Worm (Caenorhabditis elegans) whole organism, L2 larva: ENCODE data around the gene F15D4.6.

Source experiments
- aly-2 ChIP-seq: fragments of 150-350 bp; optimal IDR thresholded peaks from 2 replicates; lab custom pipeline; 2014; ENCODE audit warnings: missing biosample characterization, missing genetic modification characterization
- ama-1 ChIP-seq: fragments of 150-350 bp; optimal IDR thresholded peaks from 2 replicates; lab custom pipeline; 2018; ENCODE audit warnings: inconsistent platforms
- ceh-16 ChIP-seq: fragments of 150-350 bp; optimal IDR thresholded peaks from 2 replicates; lab custom pipeline; 2014; ENCODE audit warnings: missing biosample characterization, missing genetic modification characterization
- egl-27 ChIP-seq: sonication (generic microtip); optimal IDR thresholded peaks from 3 replicates; lab custom pipeline; 2017; ENCODE audit warnings: missing biosample characterization, missing genetic modification reagents, missing genetic modification characterization
- lsy-2 ChIP-seq, 2 experiments: fragments of 150-350 bp in 1 of 2; sonication (generic microtip) in 1 of 2; optimal IDR thresholded peaks; 2 replicates each; lab custom pipeline; 2014 to 2017; ENCODE audit warnings: missing biosample characterization in 2 of 2, missing genetic modification characterization in 2 of 2
- mdl-1 ChIP-seq, 2 experiments: fragments of 150-350 bp in 1 of 2; sonication (generic microtip) in 1 of 2; optimal IDR thresholded peaks; 2 replicates each; lab custom pipeline; 2017; ENCODE audit warnings: missing biosample characterization in 2 of 2, missing genetic modification characterization in 2 of 2
- nhr-11 ChIP-seq: fragments of 150-350 bp; optimal IDR thresholded peaks from 2 replicates; lab custom pipeline; 2014; ENCODE audit warnings: missing biosample characterization, missing genetic modification characterization
- nhr-237 ChIP-seq: fragments of 150-350 bp; optimal IDR thresholded peaks from 2 replicates; lab custom pipeline; 2014; ENCODE audit warnings: missing biosample characterization, missing genetic modification characterization
- nhr-25 ChIP-seq: fragments of 150-350 bp; sonication (generic microtip); optimal IDR thresholded peaks from 3 replicates; lab custom pipeline; 2014; ENCODE audit warnings: missing biosample characterization, missing genetic modification characterization
- unc-62 ChIP-seq: fragments of 150-350 bp; optimal IDR thresholded peaks from 2 replicates; lab custom pipeline; 2014; ENCODE audit warnings: missing biosample characterization, missing genetic modification reagents, missing genetic modification characterization
- ztf-11 ChIP-seq: sonication (generic microtip); optimal IDR thresholded peaks from 2 replicates; lab custom pipeline; 2017; ENCODE audit warnings: missing biosample characterization, missing genetic modification characterization
- ztf-4 ChIP-seq: fragments of 150-350 bp; optimal IDR thresholded peaks from 2 replicates; lab custom pipeline; 2014; ENCODE audit warnings: missing biosample characterization, missing genetic modification characterization

DNA sequence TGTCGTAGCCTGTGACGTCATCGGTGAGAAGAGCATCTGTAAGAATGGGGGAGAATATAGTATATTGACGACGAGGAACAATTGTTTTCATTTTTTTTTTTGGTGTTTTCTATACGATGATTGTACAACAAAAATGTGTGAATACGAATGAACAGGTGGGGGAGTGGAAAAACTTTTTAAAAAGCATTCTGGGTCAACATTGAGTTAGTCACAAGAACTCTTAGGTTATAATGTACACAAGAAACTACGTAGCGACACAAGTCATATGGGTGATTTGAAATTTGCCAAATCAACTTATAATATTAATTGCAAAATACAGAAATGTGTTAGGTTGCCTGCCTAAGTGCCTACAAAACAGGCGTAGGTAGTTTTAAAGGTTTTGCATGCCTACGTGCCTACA lies 35.2 kb downstream of the F15D4.6 start:
- TF ChIP-seq ztf-11 (tag; lab: Kevin White, UChicago) (no peak), mdl-1 (tag; optimal IDR thresholded peaks at IDR 0.05; lab: Kevin White, UChicago) (no peak), nhr-25 (tag; lab: Kevin White, UChicago) (no peak), nhr-11 (no peak), ceh-16 (tag; lab: Kevin White, UChicago) (no peak), lsy-2 (tag; optimal IDR thresholded peaks at IDR 0.05; lab: Kevin White, UChicago) (no peak), unc-62 (GFP tag; lab: Kevin White, UChicago) (no peak), egl-27 (tag; lab: Kevin White, UChicago) (no peak), ama-1 (no peak), aly-2 (tag; lab: Kevin White, UChicago) (no peak), nhr-237 (tag; lab: Kevin White, UChicago) (no peak), ztf-4 (tag; lab: Kevin White, UChicago) (no peak)
